Worm (Caenorhabditis elegans): ENCODE data around the gene fbxb-87.

ce11 chrIII:10930850-10931249, 36.5 kb downstream of the fbxb-87 start, which contains the start of gene M142.5:
- TF ChIP-seq zip-8 (tag; optimal IDR thresholded peaks at IDR 0.05) (no peak), unc-39 (tag; optimal IDR thresholded peaks at IDR 0.05) (no peak)

Measured in whole organism, mixed stage, embryonic.